Fruit fly (Drosophila melanogaster) whole organism, adult: Measurements from ENCODE around the gene Exo70.

Experiments used
- CG14711 ChIP-seq: fragments of 200-800 bp; sonication (Bioruptor generic); optimal IDR thresholded peaks from 2 replicates; lab custom pipeline; 2018; ENCODE audit warnings: missing biosample characterization, mild to moderate bottlenecking, missing genetic modification characterization, moderate library complexity
- CG1620 ChIP-seq: fragments of 200-800 bp; sonication (Bioruptor generic); optimal IDR thresholded peaks from 2 replicates; lab custom pipeline; 2016; ENCODE audit warnings: missing biosample characterization, missing genetic modification characterization
- CG5204 ChIP-seq: fragments of 200-800 bp; sonication (Bioruptor generic); optimal IDR thresholded peaks from 2 replicates; lab custom pipeline; 2016; ENCODE audit warnings: missing biosample characterization, missing genetic modification characterization
- CG7045 ChIP-seq: fragments of 200-800 bp; sonication (Bioruptor generic); optimal IDR thresholded peaks from 2 replicates; lab custom pipeline; 2017; ENCODE audit warnings: missing biosample characterization, mild to moderate bottlenecking, missing genetic modification characterization
- Crg-1 ChIP-seq: fragments of 200-800 bp; sonication (Bioruptor generic); optimal IDR thresholded peaks from 2 replicates; lab custom pipeline; 2016; ENCODE audit warnings: missing biosample characterization, missing genetic modification characterization
- bab1 ChIP-seq: fragments of 200-800 bp; sonication (Bioruptor generic); optimal IDR thresholded peaks from 3 replicates; lab custom pipeline; 2019; ENCODE audit warnings: missing biosample characterization, mild to moderate bottlenecking, missing genetic modification characterization, moderate library complexity
- cic ChIP-seq: fragments of 200-800 bp; sonication (Bioruptor generic); optimal IDR thresholded peaks from 2 replicates; lab custom pipeline; 2017; ENCODE audit warnings: missing biosample characterization, mild to moderate bottlenecking, missing genetic modification characterization, moderate library complexity
- cnc ChIP-seq, 2 experiments: fragments of >200 bp; optimal IDR thresholded peaks; 2 replicates each; lab custom pipeline; 2017
- kay ChIP-seq: fragments of 200-800 bp; sonication (Bioruptor generic); peaks from one replicate; lab custom pipeline; 2016; ENCODE audit warnings: missing biosample characterization, missing genetic modification characterization, borderline replicate concordance
- ovo ChIP-seq: fragments of 200-800 bp; sonication (Bioruptor generic); optimal IDR thresholded peaks from 2 replicates; lab custom pipeline; 2016; ENCODE audit warnings: missing biosample characterization, missing genetic modification characterization
- tj ChIP-seq: fragments of 200-800 bp; sonication (Bioruptor generic); optimal IDR thresholded peaks from 3 replicates; lab custom pipeline; 2017; ENCODE audit warnings: missing biosample characterization, mild to moderate bottlenecking, missing genetic modification characterization, moderate library complexity
- toe ChIP-seq: fragments of 200-800 bp; sonication (Bioruptor generic); optimal IDR thresholded peaks from 2 replicates; lab custom pipeline; 2016; ENCODE audit warnings: missing biosample characterization, missing genetic modification characterization

DNA sequence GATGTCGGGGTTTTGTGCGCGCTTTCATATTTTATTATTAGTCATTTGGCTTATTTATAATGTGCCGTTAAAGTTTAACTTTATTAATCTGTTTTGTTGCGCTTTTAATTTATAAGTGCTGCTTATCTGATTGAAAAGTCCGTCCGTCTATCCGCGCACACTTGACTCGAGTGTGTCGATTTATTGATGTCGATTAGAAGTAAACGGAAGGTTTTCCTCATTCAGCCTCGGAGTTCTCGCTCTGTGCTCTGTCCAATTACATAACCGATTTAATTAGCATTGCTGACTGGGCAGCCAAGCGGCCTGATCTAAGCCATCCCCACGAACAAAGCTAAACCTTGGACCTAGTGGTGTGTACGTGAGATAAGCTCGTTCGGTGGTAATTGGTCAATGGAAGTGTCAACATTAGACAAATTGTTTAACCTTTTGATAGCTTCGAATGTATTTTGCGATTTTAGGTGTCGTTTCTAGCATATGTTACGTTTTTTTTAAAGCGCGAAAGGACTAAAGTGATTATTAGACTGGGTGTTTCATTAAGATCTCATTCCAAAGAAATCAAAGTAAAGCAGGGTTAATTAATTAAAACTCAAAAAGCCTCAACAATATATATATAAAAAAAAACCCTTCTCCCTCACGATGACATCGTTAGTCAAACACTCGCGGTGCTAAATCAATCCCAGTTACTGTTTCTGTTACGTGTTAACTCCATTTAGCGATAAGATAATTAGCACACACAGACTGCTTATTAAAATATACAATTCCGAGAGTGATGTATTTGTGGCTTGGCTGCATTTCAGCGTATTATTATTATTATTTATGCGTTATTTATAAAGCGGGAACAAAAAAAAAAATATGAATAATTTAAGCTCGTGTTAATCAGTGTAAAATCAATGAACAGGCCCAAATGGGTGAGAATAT lies 42.1 kb downstream of the Exo70 start:
- TF ChIP-seq CG14711 (tag; lab: Kevin White, UChicago): no peak
- TF ChIP-seq CG1620: no peak
- TF ChIP-seq Crg-1: no peak
- TF ChIP-seq ovo (GFP tag; lab: Kevin White, UChicago): no peak
- TF ChIP-seq toe: peak; percentile 39
- peak; percentile 59 for TF ChIP-seq CG7045 (GFP tag; lab: Kevin White, UChicago)
- TF ChIP-seq kay (GFP tag; lab: Kevin White, UChicago): peak; percentile 70
- TF ChIP-seq CG5204: peak; percentile 62
- no peak for TF ChIP-seq cnc (optimal IDR thresholded peaks at IDR 0.05; lab: Kevin White, UChicago)
- TF ChIP-seq bab1: no peak
- peak; percentile 37 for TF ChIP-seq tj (GFP tag; lab: Kevin White, UChicago)
- no peak for TF ChIP-seq cic (GFP tag; lab: Kevin White, UChicago)
